Fruit fly (Drosophila melanogaster): ENCODE measurements around the gene CG9922.

Gene CG9922

dm6 chr3R:14035924-14036448 lies at the start of gene CG9922:
CG9922 (minus strand) TSS chr3R:14036398.
- TF ChIP-seq ttk (optimal IDR thresholded peaks at IDR 0.05): no peak
- TF ChIP-seq insv (optimal IDR thresholded peaks at IDR 0.05): no peak
- TF ChIP-seq h (optimal IDR thresholded peaks at IDR 0.05): no peak
- no peak for TF ChIP-seq Myc (optimal IDR thresholded peaks at IDR 0.05)
- no peak for TF ChIP-seq Sin3A (optimal IDR thresholded peaks at IDR 0.05)
- TF ChIP-seq psq (optimal IDR thresholded peaks at IDR 0.05): no peak

- TF ChIP-seq insv (optimal IDR thresholded peaks at IDR 0.05): no peak
- no peak for TF ChIP-seq Myc (optimal IDR thresholded peaks at IDR 0.05)
- TF ChIP-seq h (optimal IDR thresholded peaks at IDR 0.05): no peak
- TF ChIP-seq Sin3A (optimal IDR thresholded peaks at IDR 0.05): no peak
- no peak for TF ChIP-seq psq (optimal IDR thresholded peaks at IDR 0.05)
Measured at dm6 chr3R:14085555-14085954, 49.4 kb upstream of the CG9922 start.

dm6 chr3R:14081526-14081925 lies 45.3 kb upstream of the CG9922 start:
- no peak for TF ChIP-seq ttk (optimal IDR thresholded peaks at IDR 0.05)
- no peak for TF ChIP-seq Sin3A (optimal IDR thresholded peaks at IDR 0.05)
- no peak for TF ChIP-seq psq (optimal IDR thresholded peaks at IDR 0.05)
- TF ChIP-seq Myc (optimal IDR thresholded peaks at IDR 0.05): no peak
- TF ChIP-seq insv (optimal IDR thresholded peaks at IDR 0.05): no peak
- TF ChIP-seq h (optimal IDR thresholded peaks at IDR 0.05): no peak

- no peak for TF ChIP-seq psq (optimal IDR thresholded peaks at IDR 0.05)
- TF ChIP-seq ttk (optimal IDR thresholded peaks at IDR 0.05): no peak
- no peak for TF ChIP-seq Myc (optimal IDR thresholded peaks at IDR 0.05)
- no peak for TF ChIP-seq h (optimal IDR thresholded peaks at IDR 0.05)
- TF ChIP-seq Sin3A (optimal IDR thresholded peaks at IDR 0.05): no peak
- TF ChIP-seq insv (optimal IDR thresholded peaks at IDR 0.05): no peak
Measured at dm6 chr3R:14077026-14077425, 40.8 kb upstream of the CG9922 start.

- no peak for TF ChIP-seq h (optimal IDR thresholded peaks at IDR 0.05)
- TF ChIP-seq Sin3A (optimal IDR thresholded peaks at IDR 0.05): no peak
- no peak for TF ChIP-seq ttk (optimal IDR thresholded peaks at IDR 0.05)
- TF ChIP-seq psq (optimal IDR thresholded peaks at IDR 0.05): no peak
- TF ChIP-seq insv (optimal IDR thresholded peaks at IDR 0.05): no peak
- no peak for TF ChIP-seq Myc (optimal IDR thresholded peaks at IDR 0.05)
Measured at dm6 chr3R:14070664-14071063, 34.5 kb upstream of the CG9922 start.

- no peak for TF ChIP-seq psq (optimal IDR thresholded peaks at IDR 0.05)
- no peak for TF ChIP-seq h (optimal IDR thresholded peaks at IDR 0.05)
- no peak for TF ChIP-seq Sin3A (optimal IDR thresholded peaks at IDR 0.05)
- no peak for TF ChIP-seq Myc (optimal IDR thresholded peaks at IDR 0.05)
- TF ChIP-seq ttk (optimal IDR thresholded peaks at IDR 0.05): no peak
- no peak for TF ChIP-seq insv (optimal IDR thresholded peaks at IDR 0.05)
Measured at dm6 chr3R:14070096-14070495, 33.9 kb upstream of the CG9922 start.

dm6 chr3R:14067904-14068636 lies 31.9 kb upstream of the CG9922 start:
- no peak for TF ChIP-seq Myc (optimal IDR thresholded peaks at IDR 0.05)
- TF ChIP-seq h (optimal IDR thresholded peaks at IDR 0.05): no peak
- TF ChIP-seq psq (optimal IDR thresholded peaks at IDR 0.05): no peak
- TF ChIP-seq insv (optimal IDR thresholded peaks at IDR 0.05): no peak
- TF ChIP-seq Sin3A (optimal IDR thresholded peaks at IDR 0.05): no peak
- TF ChIP-seq ttk (optimal IDR thresholded peaks at IDR 0.05): no peak

- TF ChIP-seq psq (optimal IDR thresholded peaks at IDR 0.05) (no peak), Myc (optimal IDR thresholded peaks at IDR 0.05) (no peak), ttk (optimal IDR thresholded peaks at IDR 0.05) (no peak)
Measured at dm6 chr3R:14065241-14065640, 29.0 kb upstream of the CG9922 start.

- TF ChIP-seq ttk (optimal IDR thresholded peaks at IDR 0.05): no peak
Measured at dm6 chr3R:14064158-14064969, 28.2 kb upstream of the CG9922 start.

- TF ChIP-seq Sin3A (optimal IDR thresholded peaks at IDR 0.05): no peak
- TF ChIP-seq psq (optimal IDR thresholded peaks at IDR 0.05): no peak
- no peak for TF ChIP-seq h (optimal IDR thresholded peaks at IDR 0.05)
- TF ChIP-seq ttk (optimal IDR thresholded peaks at IDR 0.05): no peak
- TF ChIP-seq insv (optimal IDR thresholded peaks at IDR 0.05): no peak
- no peak for TF ChIP-seq Myc (optimal IDR thresholded peaks at IDR 0.05)
Measured at dm6 chr3R:14062869-14063543, 26.8 kb upstream of the CG9922 start.

dm6 chr3R:14061988-14062868 lies 26.0 kb upstream of the CG9922 start:
- TF ChIP-seq h (optimal IDR thresholded peaks at IDR 0.05) (no peak), Sin3A (optimal IDR thresholded peaks at IDR 0.05) (no peak), ttk (optimal IDR thresholded peaks at IDR 0.05) (no peak)

Data from Kc167 (cell line).